Fruit fly (Drosophila melanogaster) whole organism, prepupa: ENCODE results near the gene Polr3G.

Source experiments
- Gug ChIP-seq: fragments of 200-800 bp; sonication (Bioruptor generic); IDR thresholded peaks from 2 replicates; pipeline ENCODE4 v1.3.6; 2022; ENCODE audit warnings: missing biosample characterization, missing genetic modification characterization
- svp ChIP-seq: fragments of 200-800 bp; sonication (Bioruptor generic); peaks from one replicate; lab custom pipeline; 2016; ENCODE audit warnings: missing biosample characterization, missing genetic modification characterization

DNA sequence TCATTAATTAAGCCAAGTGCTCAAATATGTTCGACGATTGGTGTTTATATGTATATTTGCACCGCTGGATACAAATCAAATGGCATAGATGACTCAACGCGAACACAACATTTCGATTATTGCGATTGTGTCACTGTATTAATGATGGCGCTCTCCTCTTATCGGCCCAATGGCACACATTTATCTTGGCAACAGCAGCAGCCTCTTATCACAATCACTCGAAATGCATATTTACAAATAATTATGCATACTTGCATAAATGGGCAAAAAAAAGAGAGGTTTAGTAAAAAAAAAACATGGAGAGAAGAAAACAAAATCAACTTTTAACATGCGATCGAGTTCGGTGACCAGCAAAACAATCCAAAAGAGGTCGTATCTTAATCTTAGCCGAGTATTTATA lies 15.7 kb downstream of the Polr3G start:
- no peak for TF ChIP-seq Gug (GFP tag; lab: Robert Waterston, UW)
- TF ChIP-seq svp (GFP tag; lab: Kevin White, UChicago) = peak; percentile 24
